Fruit fly (Drosophila melanogaster) whole organism, pupa: ENCODE data around the gene CG9331.

ENCODE experiments used
- CG12605 ChIP-seq: fragments of 200-800 bp; sonication (Bioruptor generic); IDR thresholded peaks from 2 replicates; pipeline ENCODE4 v1.3.6; 2022; ENCODE audit warnings: missing biosample characterization, missing genetic modification characterization
- CG14655 ChIP-seq: fragments of 200-800 bp; sonication (Bioruptor generic); optimal IDR thresholded peaks from 3 replicates; lab custom pipeline; 2017; ENCODE audit warnings: mild to moderate bottlenecking, missing biosample characterization, missing genetic modification reagents, missing genetic modification characterization
- CG15710 ChIP-seq: fragments of 200-800 bp; sonication (Bioruptor generic); optimal IDR thresholded peaks from 2 replicates; lab custom pipeline; 2018; ENCODE audit warnings: missing biosample characterization, mild to moderate bottlenecking, missing genetic modification characterization, moderate library complexity
- CG32121 ChIP-seq: fragments of 200-800 bp; sonication (Bioruptor generic); IDR thresholded peaks from 2 replicates; pipeline ENCODE4 v1.3.6; 2022; ENCODE audit warnings: missing biosample characterization, missing genetic modification characterization
- CG4496 ChIP-seq: fragments of 200-800 bp; sonication (Bioruptor generic); IDR thresholded peaks from 3 replicates; pipeline ENCODE4 v1.3.6; 2022; ENCODE audit warnings: missing biosample characterization, missing genetic modification characterization
- CG8301 ChIP-seq: fragments of 200-800 bp; sonication (Bioruptor generic); optimal IDR thresholded peaks from 2 replicates; lab custom pipeline; 2018; ENCODE audit warnings: missing biosample characterization, mild to moderate bottlenecking, missing genetic modification characterization
- EcR ChIP-seq: fragments of 200-800 bp; sonication (Bioruptor generic); optimal IDR thresholded peaks from 3 replicates; lab custom pipeline; 2019; ENCODE audit warnings: missing biosample characterization, missing genetic modification characterization, mild to moderate bottlenecking, moderate library complexity, missing genetic modification reagents
- Pif1A ChIP-seq: fragments of 200-800 bp; sonication (Bioruptor generic); optimal IDR thresholded peaks from 3 replicates; lab custom pipeline; 2016; ENCODE audit warnings: missing biosample characterization, missing genetic modification characterization
- Pif1B ChIP-seq: fragments of 200-800 bp; sonication (Bioruptor generic); optimal IDR thresholded peaks from 3 replicates; lab custom pipeline; 2016; ENCODE audit warnings: missing biosample characterization, missing genetic modification characterization
- gl ChIP-seq: fragments of 200-800 bp; sonication (Bioruptor generic); optimal IDR thresholded peaks from 2 replicates; lab custom pipeline; 2018; ENCODE audit warnings: missing biosample characterization, mild to moderate bottlenecking, missing genetic modification characterization

DNA sequence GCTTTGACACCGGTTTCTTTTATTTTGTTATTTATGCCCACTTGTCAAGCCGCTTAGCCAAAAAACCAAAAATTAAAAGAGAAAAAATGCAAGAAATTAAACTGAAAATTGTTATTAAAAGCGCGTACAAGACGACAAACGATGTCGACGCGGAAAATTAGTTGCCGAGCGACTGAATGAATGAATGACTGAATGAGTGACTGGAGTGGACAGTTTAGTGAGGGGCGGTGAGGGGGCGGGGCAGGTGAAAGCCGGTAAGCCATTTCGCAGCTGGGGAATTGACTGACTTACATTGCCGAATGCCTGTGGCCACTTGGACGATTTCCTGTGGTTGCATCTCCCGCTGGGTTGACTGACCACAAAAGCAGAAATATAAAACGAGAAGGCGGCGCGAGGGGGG is 16.0 kb upstream of the CG9331 start:
- TF ChIP-seq gl (tag; lab: Kevin White, UChicago) = no peak
- no peak for TF ChIP-seq CG32121 (GFP tag; lab: Robert Waterston, UW)
- no peak for TF ChIP-seq CG8301 (tag; lab: Kevin White, UChicago)
- no peak for TF ChIP-seq CG15710 (tag; lab: Kevin White, UChicago)
- TF ChIP-seq EcR = no peak
- TF ChIP-seq CG12605 (GFP tag; lab: Robert Waterston, UW) = no peak
- TF ChIP-seq CG14655 (GFP tag; lab: Kevin White, UChicago) = no peak
- TF ChIP-seq CG4496 (GFP tag; lab: Robert Waterston, UW) = no peak
- no peak for TF ChIP-seq Pif1B (GFP tag; lab: Kevin White, UChicago)
- TF ChIP-seq Pif1A (GFP tag; lab: Kevin White, UChicago) = no peak
